Worm (Caenorhabditis elegans) whole organism, L4 larva: ENCODE data around the gene ife-2.

Experiments
- D1046.2 ChIP-seq: fragments of 200-800 bp; sonication (Bioruptor generic); IDR thresholded peaks from 2 replicates; pipeline ENCODE4 v1.3.6; 2022; ENCODE audit warnings: missing genetic modification characterization, missing compliant biosample characterization
- F10B5.3 ChIP-seq: sonication (generic microtip); optimal IDR thresholded peaks from 2 replicates; lab custom pipeline; 2016; ENCODE audit warnings: mild to moderate bottlenecking, missing genetic modification characterization, missing compliant biosample characterization
- F26F4.8 ChIP-seq: fragments of 200-800 bp; sonication (Bioruptor generic); conservative IDR thresholded peaks from 2 replicates; pipeline ENCODE4 v1.3.6; 2022; ENCODE audit warnings: missing genetic modification characterization, missing compliant biosample characterization
- F44E2.7 ChIP-seq: fragments of 200-800 bp; sonication (Bioruptor generic); IDR thresholded peaks from 2 replicates; pipeline ENCODE4 v2.1.2; 2022; ENCODE audit warnings: missing genetic modification characterization, missing compliant biosample characterization
- F49E8.2 ChIP-seq: sonication (generic microtip); optimal IDR thresholded peaks from 2 replicates; lab custom pipeline; 2016; ENCODE audit warnings: missing compliant biosample characterization, mild to moderate bottlenecking, missing genetic modification characterization, borderline replicate concordance
- R02D3.7 ChIP-seq: fragments of 150-350 bp; sonication (generic microtip); optimal IDR thresholded peaks from 3 replicates; lab custom pipeline; 2014; ENCODE audit warnings: missing biosample characterization, missing genetic modification characterization
- T26A8.4 ChIP-seq: fragments of 200-800 bp; sonication (Bioruptor generic); IDR thresholded peaks from 2 replicates; pipeline ENCODE4 v1.3.6; 2022; ENCODE audit warnings: missing genetic modification characterization, missing compliant biosample characterization
- Y48G9A.11 ChIP-seq: fragments of 200-800 bp; sonication (Bioruptor generic); IDR thresholded peaks from 2 replicates; pipeline ENCODE4 v1.3.6; 2022; ENCODE audit warnings: missing genetic modification reagents, missing genetic modification characterization, missing compliant biosample characterization
- ZK337.2 ChIP-seq: fragments of 200-800 bp; sonication (Bioruptor generic); IDR thresholded peaks from 2 replicates; pipeline ENCODE4 v1.3.6; 2022; ENCODE audit warnings: missing genetic modification reagents, missing genetic modification characterization, missing compliant biosample characterization
- aly-2 ChIP-seq: sonication (generic microtip); optimal IDR thresholded peaks from 2 replicates; lab custom pipeline; 2018; ENCODE audit warnings: missing biosample characterization, missing genetic modification characterization
- ama-1 ChIP-seq: fragments of 150-350 bp; optimal IDR thresholded peaks from 2 replicates; lab custom pipeline; 2014; ENCODE audit warnings: inconsistent platforms, mixed read lengths
- attf-4 ChIP-seq: sonication (generic microtip); optimal IDR thresholded peaks from 3 replicates; lab custom pipeline; 2017; ENCODE audit warnings: missing biosample characterization, missing genetic modification characterization
- ceh-28 ChIP-seq: fragments of 150-350 bp; optimal IDR thresholded peaks from 2 replicates; lab custom pipeline; 2014; ENCODE audit warnings: missing biosample characterization, missing genetic modification reagents, missing genetic modification characterization
- ceh-32 ChIP-seq: sonication (generic microtip); optimal IDR thresholded peaks from 2 replicates; lab custom pipeline; 2016; ENCODE audit warnings: mild to moderate bottlenecking, missing genetic modification characterization, missing compliant biosample characterization; ENCODE audit not compliant: poor library complexity
- ceh-62 ChIP-seq: sonication (generic microtip); optimal IDR thresholded peaks from 2 replicates; lab custom pipeline; 2017; ENCODE audit warnings: missing biosample characterization, missing genetic modification characterization
- ceh-82 ChIP-seq: sonication (generic microtip); optimal IDR thresholded peaks from 2 replicates; lab custom pipeline; 2017; ENCODE audit warnings: missing biosample characterization, missing genetic modification characterization
- daf-12 ChIP-seq: fragments of 150-350 bp; optimal IDR thresholded peaks from 2 replicates; lab custom pipeline; 2014; ENCODE audit warnings: missing biosample characterization, missing genetic modification reagents, missing genetic modification characterization
- dmd-6 ChIP-seq: fragments of 200-800 bp; sonication (Bioruptor generic); IDR thresholded peaks from 2 replicates; pipeline ENCODE4 v1.3.6; 2022; ENCODE audit warnings: missing genetic modification reagents, missing genetic modification characterization, missing compliant biosample characterization
- dmd-8 ChIP-seq: fragments of 200-800 bp; sonication (Bioruptor generic); IDR thresholded peaks from 2 replicates; pipeline ENCODE4 v1.3.6; 2022; ENCODE audit warnings: missing genetic modification characterization, missing compliant biosample characterization
- dmd-9 ChIP-seq: fragments of 200-800 bp; sonication (Bioruptor generic); IDR thresholded peaks from 2 replicates; pipeline ENCODE4 v1.3.6; 2022; ENCODE audit warnings: missing genetic modification reagents, missing genetic modification characterization, missing compliant biosample characterization
- dpl-1 ChIP-seq: fragments of 150-350 bp; optimal IDR thresholded peaks from 2 replicates; lab custom pipeline; 2014; ENCODE audit warnings: missing biosample characterization, missing genetic modification reagents, missing genetic modification characterization
- dve-1 ChIP-seq: sonication (generic microtip); optimal IDR thresholded peaks from 2 replicates; lab custom pipeline; 2017; ENCODE audit warnings: antibody characterized with exemption, mild to moderate bottlenecking, missing genetic modification characterization, missing compliant biosample characterization; ENCODE audit not compliant: insufficient read depth
- egl-27 ChIP-seq: sonication (generic microtip); optimal IDR thresholded peaks from 3 replicates; lab custom pipeline; 2017; ENCODE audit warnings: missing biosample characterization, missing genetic modification reagents, missing genetic modification characterization
- hif-1 ChIP-seq, 2 experiments: sonication (generic microtip); optimal IDR thresholded peaks; 2 replicates each; lab custom pipeline; 2016 to 2017; ENCODE audit warnings: missing compliant biosample characterization in 2 of 2, missing genetic modification characterization in 2 of 2, missing genetic modification reagents in 2 of 2, missing genotype in 2 of 2, mild to moderate bottlenecking in 1 of 2
- hmg-1.1 ChIP-seq: fragments of 200-800 bp; sonication (Bioruptor generic); IDR thresholded peaks from 2 replicates; pipeline ENCODE4 v1.3.6; 2022; ENCODE audit warnings: missing genetic modification reagents, missing genetic modification characterization, missing compliant biosample characterization
- lin-1 ChIP-seq: fragments of 200-800 bp; sonication (Bioruptor generic); IDR thresholded peaks from 2 replicates; pipeline ENCODE4 v1.3.6; 2022; ENCODE audit warnings: missing genetic modification reagents, missing genetic modification characterization, missing compliant biosample characterization
- lin-15B ChIP-seq: fragments of 150-350 bp; sonication (generic microtip); optimal IDR thresholded peaks from 3 replicates; lab custom pipeline; 2014; ENCODE audit warnings: missing biosample characterization, missing genetic modification characterization
- lin-29 ChIP-seq: fragments of 200-800 bp; sonication (Bioruptor generic); IDR thresholded peaks from 2 replicates; pipeline ENCODE4 v1.3.6; 2022; ENCODE audit warnings: missing genetic modification reagents, missing genetic modification characterization, missing compliant biosample characterization
- lsy-2 ChIP-seq, 2 experiments: fragments of 150-350 bp in 1 of 2; sonication (generic microtip) in 1 of 2; optimal IDR thresholded peaks; 2 replicates each; lab custom pipeline; 2014 to 2017; ENCODE audit warnings: missing biosample characterization in 2 of 2, missing genetic modification characterization in 2 of 2
- mdl-1 ChIP-seq, 2 experiments: fragments of 150-350 bp in 1 of 2; sonication (generic microtip) in 1 of 2; optimal IDR thresholded peaks; 2 replicates each; lab custom pipeline; 2014 to 2017; ENCODE audit warnings: missing biosample characterization in 2 of 2, missing genetic modification characterization in 2 of 2
- mdt-29 ChIP-seq: fragments of 200-800 bp; sonication (Bioruptor generic); IDR thresholded peaks from 2 replicates; pipeline ENCODE4 v1.3.6; 2022; ENCODE audit warnings: missing genetic modification reagents, missing genetic modification characterization, missing compliant biosample characterization
- mep-1 ChIP-seq: fragments of 150-350 bp; sonication (generic microtip); optimal IDR thresholded peaks from 3 replicates; lab custom pipeline; 2014; ENCODE audit warnings: missing biosample characterization, missing genetic modification characterization
- mes-2 ChIP-seq: sonication (generic microtip); optimal IDR thresholded peaks from 2 replicates; lab custom pipeline; 2016; ENCODE audit warnings: missing genotype, mild to moderate bottlenecking, missing genetic modification characterization, missing compliant biosample characterization; ENCODE audit not compliant: poor library complexity, severe bottlenecking
- nhr-10 ChIP-seq: fragments of 150-350 bp; optimal IDR thresholded peaks from 2 replicates; lab custom pipeline; 2014; ENCODE audit warnings: missing biosample characterization, missing genetic modification characterization
- nhr-25 ChIP-seq: sonication (generic microtip); optimal IDR thresholded peaks from 2 replicates; lab custom pipeline; 2017; ENCODE audit warnings: missing genetic modification characterization, mild to moderate bottlenecking, missing compliant biosample characterization, antibody characterized with exemption, moderate library complexity, borderline replicate concordance; ENCODE audit not compliant: insufficient read depth
- nhr-42 ChIP-seq: fragments of 200-800 bp; sonication (Bioruptor generic); IDR thresholded peaks from 2 replicates; pipeline ENCODE4 v1.3.6; 2022; ENCODE audit warnings: missing genetic modification characterization, missing compliant biosample characterization
- nhr-76 ChIP-seq: fragments of 150-350 bp; optimal IDR thresholded peaks from 2 replicates; lab custom pipeline; 2014; ENCODE audit warnings: missing biosample characterization, missing genetic modification characterization
- pha-4 ChIP-seq, 2 experiments: fragments of 150-350 bp in 1 of 2; fragments of 200-800 bp in 1 of 2; sonication (Bioruptor generic) in 1 of 2; IDR thresholded peaks in 1 of 2; optimal IDR thresholded peaks in 1 of 2; 2 replicates each; pipeline versions ENCODE4 v1.3.6 to Lab custom; 2014 to 2022; ENCODE audit warnings: missing genetic modification characterization in 2 of 2, missing genetic modification reagents in 2 of 2, missing biosample characterization in 1 of 2, missing compliant biosample characterization in 1 of 2
- snpc-4 ChIP-seq: fragments of 150-350 bp; optimal IDR thresholded peaks from 2 replicates; lab custom pipeline; 2014; ENCODE audit warnings: missing biosample characterization, missing genetic modification characterization
- tra-1 ChIP-seq: fragments of 200-800 bp; sonication (Bioruptor generic); IDR thresholded peaks from 2 replicates; pipeline ENCODE4 v1.3.6; 2022; ENCODE audit warnings: missing genetic modification reagents, missing genetic modification characterization, missing compliant biosample characterization
- unc-39 ChIP-seq: sonication (generic microtip); optimal IDR thresholded peaks from 2 replicates; lab custom pipeline; 2017; ENCODE audit warnings: missing biosample characterization, missing genetic modification characterization
- zag-1 ChIP-seq: fragments of 150-350 bp; optimal IDR thresholded peaks from 2 replicates; lab custom pipeline; 2014; ENCODE audit warnings: missing biosample characterization, missing genetic modification characterization
- zfp-3 ChIP-seq: fragments of 200-800 bp; sonication (Bioruptor generic); conservative IDR thresholded peaks from 2 replicates; pipeline ENCODE4 v1.3.6; 2022; ENCODE audit warnings: missing genetic modification reagents, missing genetic modification characterization, missing compliant biosample characterization
- zip-2 ChIP-seq: fragments of 150-350 bp; optimal IDR thresholded peaks from 2 replicates; lab custom pipeline; 2014; ENCODE audit warnings: missing biosample characterization, missing genetic modification characterization

Gene ife-2

DNA sequence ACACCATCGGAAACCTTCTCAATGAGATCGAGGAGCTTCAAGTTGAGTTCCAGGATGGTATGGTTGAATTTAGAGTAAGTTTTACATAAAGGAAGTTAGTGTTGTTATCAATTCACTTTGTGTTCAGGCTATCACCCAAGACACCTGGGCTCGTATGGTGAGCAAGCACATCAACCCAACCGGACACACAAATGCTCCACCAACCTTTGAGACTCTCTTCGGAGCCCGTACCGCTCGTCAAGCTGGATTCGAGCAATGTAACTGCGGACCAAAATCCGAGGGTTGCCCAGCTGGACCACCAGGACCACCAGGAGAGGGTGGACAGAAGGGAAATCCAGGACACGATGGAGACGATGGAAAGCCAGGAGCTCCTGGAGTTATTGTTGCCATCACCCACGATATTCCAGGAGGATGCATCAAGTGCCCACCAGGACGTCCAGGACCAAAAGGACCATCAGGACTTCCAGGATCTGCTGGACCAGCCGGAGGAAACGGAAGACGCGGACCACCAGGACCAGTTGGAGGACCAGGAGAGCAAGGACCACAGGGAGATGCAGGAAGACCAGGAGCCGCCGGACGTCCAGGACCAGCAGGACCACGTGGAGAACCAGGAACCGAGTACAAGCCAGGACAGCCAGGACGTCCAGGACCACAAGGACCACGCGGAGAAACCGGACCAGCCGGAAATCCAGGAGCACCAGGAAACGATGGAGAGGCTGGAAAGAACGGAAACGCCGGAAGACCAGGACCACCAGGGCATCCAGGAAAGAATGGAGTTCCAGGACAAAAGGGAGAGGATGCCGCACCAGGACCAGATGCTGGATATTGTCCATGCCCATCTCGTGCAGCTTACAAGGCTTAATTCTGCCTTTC lies 39.5 kb upstream of the ife-2 start (continued):
- TF ChIP-seq hif-1 (tag; optimal IDR thresholded peaks at IDR 0.05; lab: Kevin White, UChicago) = no peak
- TF ChIP-seq lin-1 (GFP tag; lab: Robert Waterston, UW) = no peak
- no peak for TF ChIP-seq mdl-1 (tag; optimal IDR thresholded peaks at IDR 0.05; lab: Kevin White, UChicago)
- no peak for TF ChIP-seq egl-27
- TF ChIP-seq, all 104 proteins: peak for 7

DNA sequence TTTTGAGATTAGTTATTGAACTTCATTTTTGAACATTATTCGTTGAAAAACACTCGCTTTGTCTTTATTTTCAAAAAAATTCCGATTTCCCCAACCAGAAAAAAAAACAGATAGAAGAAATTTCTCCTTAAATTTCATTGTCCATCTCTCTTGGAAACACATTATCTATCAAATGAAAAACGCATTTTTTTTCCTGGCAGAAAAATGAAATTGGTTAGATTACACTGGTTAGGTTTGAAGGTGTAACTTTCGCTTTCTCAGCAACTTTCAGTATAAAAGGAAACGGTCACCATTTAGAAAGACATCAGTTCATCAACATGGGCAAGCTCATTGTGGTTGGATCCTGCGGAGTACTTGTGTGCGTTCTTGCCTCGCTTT lies 38.9 kb upstream of the ife-2 start, which contains the start of gene col-19:
col-19 (plus strand) TSS at position 301 of the 378 bp plus-strand sequence.
- TF ChIP-seq ama-1 (lab: Kevin White, UChicago) = no peak

DNA sequence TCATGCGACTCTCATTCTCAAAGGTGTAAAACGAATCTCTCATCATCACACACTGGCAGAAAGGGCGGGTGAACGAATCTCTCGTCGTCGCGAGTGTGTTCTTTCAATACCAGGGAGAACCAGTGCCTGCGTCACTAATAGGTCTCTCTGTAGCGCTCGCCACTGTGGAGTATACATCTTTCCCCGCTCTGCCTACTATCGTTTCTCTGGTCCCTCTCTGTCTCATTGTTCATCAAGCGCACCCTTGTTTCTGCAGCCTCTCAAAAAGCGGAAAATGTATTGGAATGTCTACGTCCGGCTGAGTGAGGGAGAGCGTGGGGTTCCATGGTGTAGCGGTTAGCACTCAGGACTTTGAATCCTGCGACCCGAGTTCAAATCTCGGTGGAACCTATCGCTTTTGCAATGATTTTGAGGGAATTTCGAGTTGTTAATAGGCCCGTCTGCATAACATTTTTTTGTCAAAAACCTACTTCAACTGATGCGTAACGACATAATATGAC lies 27.6 kb upstream of the ife-2 start:
- TF ChIP-seq unc-39 (tag; lab: Kevin White, UChicago) = no peak
- peak; percentile 88 for TF ChIP-seq F10B5.3 (tag; lab: Kevin White, UChicago)
- TF ChIP-seq R02D3.7 (tag; lab: Kevin White, UChicago) = no peak
- peak; percentile 96 for TF ChIP-seq T26A8.4 (GFP tag; lab: Robert Waterston, UW)
- TF ChIP-seq lsy-2 (tag; optimal IDR thresholded peaks at IDR 0.05; lab: Kevin White, UChicago) = peak; percentile 86 to 88
- peak; percentile 45 for TF ChIP-seq F49E8.2 (tag; lab: Kevin White, UChicago)
- no peak for TF ChIP-seq ceh-62 (tag; lab: Kevin White, UChicago)
- TF ChIP-seq attf-4 (tag; lab: Kevin White, UChicago) = no peak
- TF ChIP-seq nhr-76 = no peak
- TF ChIP-seq snpc-4 = no peak
- TF ChIP-seq dve-1 (tag; lab: Kevin White, UChicago) = no peak
- peak; percentile 60 for TF ChIP-seq dpl-1
- peak; percentile 84 for TF ChIP-seq zfp-3 (GFP tag; lab: Robert Waterston, UW)
- peak; percentile 76 for TF ChIP-seq ceh-32 (tag; lab: Kevin White, UChicago)
- TF ChIP-seq zip-2 (tag; lab: Kevin White, UChicago) = peak; percentile 82
- TF ChIP-seq aly-2 = no peak
- peak; percentile 66 for TF ChIP-seq ceh-28 (tag; lab: Kevin White, UChicago)
- TF ChIP-seq ZK337.2 (GFP tag; lab: Robert Waterston, UW) = 0 out of 2 replicates have a peak, but pooled peaks have one; percentile 53
- TF ChIP-seq nhr-42 (GFP tag; lab: Robert Waterston, UW) = peak; percentile 87
- peak; percentile 70 for TF ChIP-seq zag-1
- peak; percentile 83 for TF ChIP-seq mes-2 (tag; lab: Kevin White, UChicago)
- TF ChIP-seq dmd-9 = peak; percentile 81
- TF ChIP-seq nhr-25 (tag; lab: Kevin White, UChicago) = peak; percentile 75
- peak; percentile 98 for TF ChIP-seq hmg-1.1 (GFP tag; lab: Robert Waterston, UW)
- peak; percentile 72; the same call in 1 of the 2 replicates for TF ChIP-seq mdt-29 (GFP tag; lab: Robert Waterston, UW)
- peak; percentile 68 for TF ChIP-seq nhr-10 (tag; lab: Kevin White, UChicago)
- TF ChIP-seq F26F4.8 (GFP tag; lab: Robert Waterston, UW) = peak; percentile 63; the same call in 1 of the 2 replicates
- no peak for TF ChIP-seq daf-12 (tag; lab: Kevin White, UChicago)
- TF ChIP-seq mep-1 = peak; percentile 97
- peak; percentile 70 for TF ChIP-seq lin-29
- no peak for TF ChIP-seq ceh-82 (tag; lab: Kevin White, UChicago)
- peak; percentile 74 for TF ChIP-seq Y48G9A.11 (GFP tag; lab: Robert Waterston, UW)
- no peak for TF ChIP-seq F44E2.7
- peak; percentile 88 for TF ChIP-seq dmd-8
- peak; percentile 89 for TF ChIP-seq D1046.2 (GFP tag; lab: Robert Waterston, UW)
- no peak for TF ChIP-seq ama-1 (lab: Kevin White, UChicago)
- no peak for TF ChIP-seq lin-15B (tag; lab: Kevin White, UChicago)
- peak; percentile 77 for TF ChIP-seq dmd-6 (GFP tag; lab: Robert Waterston, UW)
- TF ChIP-seq pha-4 (GFP tag; IDR thresholded peaks at IDR 0.05; lab: Robert Waterston, UW) = peak; percentile 86
- TF ChIP-seq pha-4 (tag; optimal IDR thresholded peaks at IDR 0.05; lab: Kevin White, UChicago) = peak; percentile 44
- peak; percentile 79 for TF ChIP-seq tra-1 (GFP tag; lab: Robert Waterston, UW)
